Fruit fly (Drosophila melanogaster): ENCODE measurements around the gene CG34241.

The CG34241 gene

dm6 chr3L:12096799-12097662 is 30.7 kb upstream of the CG34241 start (continued):
- no peak for TF ChIP-seq sim (GFP tag; IDR thresholded peaks at IDR 0.05)
- peak; percentile 56 for TF ChIP-seq CG2712 (tag; optimal IDR thresholded peaks at IDR 0.05)
- no peak for TF ChIP-seq ab (GFP tag; optimal IDR thresholded peaks at IDR 0.05)
- TF ChIP-seq D (optimal IDR thresholded peaks at IDR 0.05), result no peak
- no peak for TF ChIP-seq D (GFP tag; optimal IDR thresholded peaks at IDR 0.05)
- no peak for TF ChIP-seq nerfin-2 (GFP tag; IDR thresholded peaks at IDR 0.05; ENCODE audit: partially characterized antibody)
- TF ChIP-seq sqz (GFP tag; optimal IDR thresholded peaks at IDR 0.05), result no peak
- TF ChIP-seq lmd (GFP tag; IDR thresholded peaks at IDR 0.05), result no peak
- TF ChIP-seq CG4360 (GFP tag; IDR thresholded peaks at IDR 0.05), result no peak
- peak; percentile 31 for TF ChIP-seq tio (GFP tag; optimal IDR thresholded peaks at IDR 0.05)
- no peak for TF ChIP-seq Vsx1 (GFP tag; optimal IDR thresholded peaks at IDR 0.05)
- peak; percentile 74 for TF ChIP-seq sens (GFP tag)
- TF ChIP-seq CG7987 (GFP tag; optimal IDR thresholded peaks at IDR 0.05), result no peak
- peak; percentile 11 for TF ChIP-seq CG13775 (GFP tag; optimal IDR thresholded peaks at IDR 0.05)
- TF ChIP-seq CG13296 (GFP tag; optimal IDR thresholded peaks at IDR 0.05), result no peak
- no peak for TF ChIP-seq Abd-B (GFP tag; optimal IDR thresholded peaks at IDR 0.05)
- TF ChIP-seq Fer1 (GFP tag; optimal IDR thresholded peaks at IDR 0.05), result no peak
- TF ChIP-seq Rfx (GFP tag; IDR thresholded peaks at IDR 0.05), result 0 out of 2 replicates have a peak, but pooled peaks have one; percentile 13
- TF ChIP-seq CG3407 (GFP tag; optimal IDR thresholded peaks at IDR 0.05), result no peak
- TF ChIP-seq onecut (GFP tag; IDR thresholded peaks at IDR 0.05), result no peak
- no peak for TF ChIP-seq YL-1 (GFP tag; optimal IDR thresholded peaks at IDR 0.05)
- TF ChIP-seq scrt (GFP tag; optimal IDR thresholded peaks at IDR 0.05), result no peak
- TF ChIP-seq CG6854 (GFP tag; optimal IDR thresholded peaks at IDR 0.05), result no peak
- TF ChIP-seq hkb (optimal IDR thresholded peaks at IDR 0.05), result no peak
- TF ChIP-seq hkb (GFP tag; IDR thresholded peaks at IDR 0.05), result 0 out of 2 replicates have a peak, but pooled peaks have one; percentile 14
- TF ChIP-seq phol (tag; optimal IDR thresholded peaks at IDR 0.05), result peak; percentile 54
- no peak for TF ChIP-seq da (GFP tag; optimal IDR thresholded peaks at IDR 0.05)
- TF ChIP-seq CG13624 (GFP tag; optimal IDR thresholded peaks at IDR 0.05), result no peak
- TF ChIP-seq nmo (GFP tag; optimal IDR thresholded peaks at IDR 0.05), result peak; percentile 29
- peak; percentile 30; the same call in 1 of the 2 replicates for TF ChIP-seq E2f2 (GFP tag; IDR thresholded peaks at IDR 0.05)
- TF ChIP-seq Xrp1 (GFP tag; IDR thresholded peaks at IDR 0.05), result peak; percentile 64
- no peak for TF ChIP-seq CG1233 (GFP tag; optimal IDR thresholded peaks at IDR 0.05)
- no peak for TF ChIP-seq slbo (GFP tag; IDR thresholded peaks at IDR 0.05)
- TF ChIP-seq ewg (GFP tag; optimal IDR thresholded peaks at IDR 0.05), result no peak
- TF ChIP-seq CG14710 (tag; optimal IDR thresholded peaks at IDR 0.05), result peak; percentile 11
- peak; percentile 28 for TF ChIP-seq dmrt99B (tag; optimal IDR thresholded peaks at IDR 0.05)
- no peak for TF ChIP-seq gsb-n (tag; optimal IDR thresholded peaks at IDR 0.05)
- TF ChIP-seq CG17912 (GFP tag; optimal IDR thresholded peaks at IDR 0.05), result no peak
- peak; percentile 42; the same call in 1 of the 2 replicates for TF ChIP-seq CG17328 (GFP tag; IDR thresholded peaks at IDR 0.05)
- no peak for TF ChIP-seq toy (GFP tag; IDR thresholded peaks at IDR 0.05)
- no peak for TF ChIP-seq CG9215 (GFP tag; IDR thresholded peaks at IDR 0.05)
- no peak for TF ChIP-seq HHEX (GFP tag; optimal IDR thresholded peaks at IDR 0.05)
- TF ChIP-seq dan (GFP tag; IDR thresholded peaks at IDR 0.05), result no peak
- TF ChIP-seq CG4424 (GFP tag; optimal IDR thresholded peaks at IDR 0.05), result peak; percentile 18
- no peak for TF ChIP-seq Doc3 (GFP tag; IDR thresholded peaks at IDR 0.05; ENCODE audit: partially characterized antibody)
- TF ChIP-seq CG11247 (GFP tag; IDR thresholded peaks at IDR 0.05), result no peak
- no peak; the same call in 1 of the 2 replicates for TF ChIP-seq E2f1 (GFP tag; IDR thresholded peaks at IDR 0.05)
- TF ChIP-seq CG11695 (GFP tag; IDR thresholded peaks at IDR 0.05), result no peak
- TF ChIP-seq CG34376 (GFP tag; optimal IDR thresholded peaks at IDR 0.05), result no peak
- TF ChIP-seq maf-S (GFP tag; optimal IDR thresholded peaks at IDR 0.05), result no peak
